Worm (Caenorhabditis elegans) whole organism, L2 larva: ENCODE results near the gene T23G7.3.

Source experiments
- C34F6.9 ChIP-seq: fragments of 150-350 bp; optimal IDR thresholded peaks from 2 replicates; lab custom pipeline; 2014; ENCODE audit warnings: missing biosample characterization, missing genetic modification characterization
- F13H6.1 ChIP-seq: sonication (generic microtip); optimal IDR thresholded peaks from 2 replicates; lab custom pipeline; 2016; ENCODE audit warnings: missing genetic modification characterization, missing compliant biosample characterization
- R02D3.7 ChIP-seq: fragments of 150-350 bp; optimal IDR thresholded peaks from 2 replicates; lab custom pipeline; 2014; ENCODE audit warnings: missing biosample characterization, missing genetic modification characterization
- ZK546.5 ChIP-seq: sonication (generic microtip); optimal IDR thresholded peaks from 2 replicates; lab custom pipeline; 2017; ENCODE audit warnings: missing biosample characterization, missing genetic modification characterization
- alr-1 ChIP-seq: fragments of 150-350 bp; optimal IDR thresholded peaks from 2 replicates; lab custom pipeline; 2014; ENCODE audit warnings: missing biosample characterization, missing genetic modification characterization
- ama-1 ChIP-seq: fragments of 150-350 bp; optimal IDR thresholded peaks from 2 replicates; lab custom pipeline; 2018; ENCODE audit warnings: inconsistent platforms
- blmp-1 ChIP-seq: sonication (generic microtip); optimal IDR thresholded peaks from 2 replicates; lab custom pipeline; 2017; ENCODE audit warnings: missing genetic modification characterization, mild to moderate bottlenecking, missing compliant biosample characterization, antibody characterized with exemption, moderate library complexity; ENCODE audit not compliant: insufficient read depth
- ceh-16 ChIP-seq: fragments of 150-350 bp; optimal IDR thresholded peaks from 2 replicates; lab custom pipeline; 2014; ENCODE audit warnings: missing biosample characterization, missing genetic modification characterization
- ceh-82 ChIP-seq: fragments of 150-350 bp; optimal IDR thresholded peaks from 2 replicates; lab custom pipeline; 2014; ENCODE audit warnings: missing biosample characterization, missing genetic modification characterization
- crh-2 ChIP-seq: sonication (generic microtip); optimal IDR thresholded peaks from 2 replicates; lab custom pipeline; 2017; ENCODE audit warnings: missing biosample characterization, missing genetic modification characterization
- dmd-4 ChIP-seq: sonication (generic microtip); optimal IDR thresholded peaks from 2 replicates; lab custom pipeline; 2017; ENCODE audit warnings: missing biosample characterization, missing genetic modification characterization
- elt-1 ChIP-seq: fragments of 150-350 bp; optimal IDR thresholded peaks from 2 replicates; lab custom pipeline; 2014; ENCODE audit warnings: missing biosample characterization, missing genetic modification characterization
- fos-1 ChIP-seq: fragments of 150-350 bp; optimal IDR thresholded peaks from 2 replicates; lab custom pipeline; 2014; ENCODE audit warnings: missing biosample characterization, missing genetic modification characterization
- lin-11 ChIP-seq: fragments of 150-350 bp; sonication (generic microtip); optimal IDR thresholded peaks from 2 replicates; lab custom pipeline; 2014; ENCODE audit warnings: missing biosample characterization, missing genetic modification characterization, inconsistent platforms, mixed read lengths
- lin-13 ChIP-seq: fragments of 150-350 bp; optimal IDR thresholded peaks from 2 replicates; lab custom pipeline; 2014; ENCODE audit warnings: missing biosample characterization, missing genetic modification reagents, missing genetic modification characterization
- lsy-2 ChIP-seq, 2 experiments: fragments of 150-350 bp in 1 of 2; sonication (generic microtip) in 1 of 2; optimal IDR thresholded peaks; 2 replicates each; lab custom pipeline; 2014 to 2017; ENCODE audit warnings: missing biosample characterization in 2 of 2, missing genetic modification characterization in 2 of 2
- mab-5 ChIP-seq: fragments of 150-350 bp; optimal IDR thresholded peaks from 2 replicates; lab custom pipeline; 2014; ENCODE audit warnings: missing biosample characterization, missing genetic modification characterization
- mbf-1 ChIP-seq: sonication (generic microtip); optimal IDR thresholded peaks from 2 replicates; lab custom pipeline; 2017; ENCODE audit warnings: missing biosample characterization, missing genetic modification characterization
- mdl-1 ChIP-seq, 2 experiments: fragments of 150-350 bp in 1 of 2; sonication (generic microtip) in 1 of 2; optimal IDR thresholded peaks; 2 replicates each; lab custom pipeline; 2017; ENCODE audit warnings: missing biosample characterization in 2 of 2, missing genetic modification characterization in 2 of 2
- nhr-10 ChIP-seq: sonication (generic microtip); optimal IDR thresholded peaks from 2 replicates; lab custom pipeline; 2017; ENCODE audit warnings: missing biosample characterization, missing genetic modification characterization
- nhr-12 ChIP-seq: fragments of 150-350 bp; optimal IDR thresholded peaks from 2 replicates; lab custom pipeline; 2014; ENCODE audit warnings: missing biosample characterization, missing genetic modification characterization
- nhr-129 ChIP-seq: fragments of 150-350 bp; optimal IDR thresholded peaks from 2 replicates; lab custom pipeline; 2014; ENCODE audit warnings: missing biosample characterization, missing genetic modification characterization
- nhr-21 ChIP-seq: fragments of 150-350 bp; optimal IDR thresholded peaks from 2 replicates; lab custom pipeline; 2014; ENCODE audit warnings: missing biosample characterization, missing genetic modification characterization
- nhr-237 ChIP-seq: fragments of 150-350 bp; optimal IDR thresholded peaks from 2 replicates; lab custom pipeline; 2014; ENCODE audit warnings: missing biosample characterization, missing genetic modification characterization
- nhr-25 ChIP-seq: fragments of 150-350 bp; sonication (generic microtip); optimal IDR thresholded peaks from 3 replicates; lab custom pipeline; 2014; ENCODE audit warnings: missing biosample characterization, missing genetic modification characterization
- nhr-6 ChIP-seq: fragments of 150-350 bp; optimal IDR thresholded peaks from 2 replicates; lab custom pipeline; 2014; ENCODE audit warnings: missing biosample characterization, missing genetic modification characterization
- peb-1 ChIP-seq: fragments of 150-350 bp; optimal IDR thresholded peaks from 2 replicates; lab custom pipeline; 2014; ENCODE audit warnings: missing biosample characterization, missing genetic modification characterization
- sem-4 ChIP-seq: fragments of 150-350 bp; optimal IDR thresholded peaks from 2 replicates; lab custom pipeline; 2014; ENCODE audit warnings: missing biosample characterization, missing genetic modification reagents, missing genetic modification characterization
- skn-1 ChIP-seq: sonication (generic microtip); optimal IDR thresholded peaks from 2 replicates; lab custom pipeline; 2017; ENCODE audit warnings: missing biosample characterization, missing genetic modification characterization
- sma-3 ChIP-seq: sonication (generic microtip); optimal IDR thresholded peaks from 2 replicates; lab custom pipeline; 2016; ENCODE audit warnings: missing genetic modification reagents, missing genetic modification characterization, missing compliant biosample characterization
- sma-9 ChIP-seq, 2 experiments: fragments of 150-350 bp in 1 of 2; sonication (generic microtip) in 1 of 2; optimal IDR thresholded peaks; 2 replicates each; lab custom pipeline; 2014 to 2016; ENCODE audit warnings: missing genetic modification characterization in 2 of 2, mild to moderate bottlenecking in 1 of 2, missing biosample characterization in 1 of 2, missing compliant biosample characterization in 1 of 2, missing genetic modification reagents in 1 of 2, moderate library complexity in 1 of 2
- snpc-4 ChIP-seq: fragments of 150-350 bp; optimal IDR thresholded peaks from 2 replicates; lab custom pipeline; 2014; ENCODE audit warnings: missing biosample characterization, missing genetic modification characterization
- unc-39 ChIP-seq: fragments of 150-350 bp; optimal IDR thresholded peaks from 2 replicates; lab custom pipeline; 2014; ENCODE audit warnings: missing biosample characterization, missing genetic modification characterization
- unc-55 ChIP-seq: fragments of 150-350 bp; sonication (generic microtip); optimal IDR thresholded peaks from 3 replicates; lab custom pipeline; 2014; ENCODE audit warnings: missing biosample characterization, missing genetic modification reagents, missing genetic modification characterization
- unc-62 ChIP-seq: fragments of 150-350 bp; optimal IDR thresholded peaks from 2 replicates; lab custom pipeline; 2014; ENCODE audit warnings: missing biosample characterization, missing genetic modification reagents, missing genetic modification characterization
- zag-1 ChIP-seq: fragments of 150-350 bp; optimal IDR thresholded peaks from 2 replicates; lab custom pipeline; 2014; ENCODE audit warnings: missing biosample characterization, missing genetic modification characterization
- ztf-1 ChIP-seq: fragments of 200-800 bp; sonication (Bioruptor generic); conservative IDR thresholded peaks from 2 replicates; pipeline ENCODE4 v1.3.6; 2022; ENCODE audit warnings: missing genetic modification characterization, missing compliant biosample characterization
- ztf-11 ChIP-seq: sonication (generic microtip); optimal IDR thresholded peaks from 2 replicates; lab custom pipeline; 2017; ENCODE audit warnings: missing biosample characterization, missing genetic modification characterization
- ztf-4 ChIP-seq: fragments of 150-350 bp; optimal IDR thresholded peaks from 2 replicates; lab custom pipeline; 2014; ENCODE audit warnings: missing biosample characterization, missing genetic modification characterization

T23G7.3 gene

ce11 chrII:9127379-9127778, 40.3 kb downstream of the T23G7.3 start:
- no peak for TF ChIP-seq mbf-1 (tag; lab: Kevin White, UChicago)
- TF ChIP-seq nhr-237 (tag; lab: Kevin White, UChicago), result no peak
- TF ChIP-seq skn-1 (tag; lab: Kevin White, UChicago), result no peak
- TF ChIP-seq blmp-1, result no peak
- peak; percentile 70 for TF ChIP-seq ama-1
- TF ChIP-seq R02D3.7 (tag; lab: Kevin White, UChicago), result no peak

- TF ChIP-seq nhr-10 (tag; lab: Kevin White, UChicago) (no peak), mbf-1 (tag; lab: Kevin White, UChicago) (no peak), blmp-1 (peak; percentile 16), nhr-129 (no peak), fos-1 (tag; lab: Kevin White, UChicago) (peak; percentile 96)
- TF ChIP-seq, all 48 proteins: peak for 2
Observed at ce11 chrII:9126965-9127364, 40.7 kb downstream of the T23G7.3 start.

ce11 chrII:9125007-9125406, 42.6 kb downstream of the T23G7.3 start:
- TF ChIP-seq fos-1 (tag; lab: Kevin White, UChicago) (peak; percentile 48), blmp-1 (no peak)

- TF ChIP-seq sma-3 (GFP tag; lab: Kevin White, UChicago) (peak; percentile 51), ceh-82 (tag; lab: Kevin White, UChicago) (no peak), fos-1 (tag; lab: Kevin White, UChicago) (peak; percentile 50)
- TF ChIP-seq, all 48 proteins: peak for 2
Observed at ce11 chrII:9124353-9124752, 43.3 kb downstream of the T23G7.3 start.

- TF ChIP-seq sma-9 (GFP tag; optimal IDR thresholded peaks at IDR 0.05; lab: Kevin White, UChicago) (peak; percentile 42), sma-9 (tag; optimal IDR thresholded peaks at IDR 0.05; lab: Kevin White, UChicago) (no peak), ztf-1 (GFP tag; lab: Robert Waterston, UW) (no peak), F13H6.1 (tag; lab: Kevin White, UChicago) (no peak), ztf-4 (peak; percentile 25), nhr-25 (tag; lab: Kevin White, UChicago) (no peak), lsy-2 (tag; optimal IDR thresholded peaks at IDR 0.05; lab: Kevin White, UChicago) (peak in 1 of 2 experiments; percentile 6), blmp-1 (no peak)
Observed at ce11 chrII:9120813-9121554, 46.6 kb downstream of the T23G7.3 start.

- TF ChIP-seq unc-39, result no peak
- TF ChIP-seq peb-1 (tag; lab: Kevin White, UChicago), result no peak
- no peak for TF ChIP-seq mdl-1 (tag; optimal IDR thresholded peaks at IDR 0.05; lab: Kevin White, UChicago)
- no peak for TF ChIP-seq R02D3.7 (tag; lab: Kevin White, UChicago)
- TF ChIP-seq lin-11 (tag; lab: Kevin White, UChicago), result no peak
Observed at ce11 chrII:9120329-9120728, 47.3 kb downstream of the T23G7.3 start.

- TF ChIP-seq snpc-4 (tag; lab: Kevin White, UChicago), result no peak
- peak; percentile 6 for TF ChIP-seq nhr-6 (tag; lab: Kevin White, UChicago)
- TF ChIP-seq nhr-21 (tag; lab: Kevin White, UChicago), result peak; percentile 78
- TF ChIP-seq C34F6.9 (tag; lab: Kevin White, UChicago), result peak; percentile 22
- TF ChIP-seq alr-1 (tag; lab: Kevin White, UChicago), result no peak
- TF ChIP-seq nhr-25 (tag; lab: Kevin White, UChicago), result no peak
- TF ChIP-seq dmd-4 (tag; lab: Kevin White, UChicago), result peak; percentile 25
- no peak for TF ChIP-seq ZK546.5 (tag; lab: Kevin White, UChicago)
- no peak for TF ChIP-seq nhr-12 (tag; lab: Kevin White, UChicago)
- peak; percentile 1 for TF ChIP-seq nhr-129
- TF ChIP-seq nhr-237 (tag; lab: Kevin White, UChicago), result no peak
- no peak for TF ChIP-seq mab-5 (tag; lab: Kevin White, UChicago)
- TF ChIP-seq nhr-10 (tag; lab: Kevin White, UChicago), result no peak
- TF ChIP-seq unc-62 (GFP tag; lab: Kevin White, UChicago), result no peak
- peak; percentile 47 for TF ChIP-seq crh-2 (tag; lab: Kevin White, UChicago)
- no peak for TF ChIP-seq skn-1 (tag; lab: Kevin White, UChicago)
- no peak for TF ChIP-seq elt-1 (tag; lab: Kevin White, UChicago)
- TF ChIP-seq ceh-16 (tag; lab: Kevin White, UChicago), result no peak
- no peak for TF ChIP-seq ztf-11
- no peak for TF ChIP-seq lin-13 (GFP tag; lab: Kevin White, UChicago)
- TF ChIP-seq mbf-1 (tag; lab: Kevin White, UChicago), result no peak
- TF ChIP-seq zag-1, result peak; percentile 30
- TF ChIP-seq unc-55 (GFP tag; lab: Kevin White, UChicago), result no peak
- no peak for TF ChIP-seq sma-3 (GFP tag; lab: Kevin White, UChicago)
- no peak for TF ChIP-seq F13H6.1 (tag; lab: Kevin White, UChicago)
- no peak for TF ChIP-seq unc-39
- no peak for TF ChIP-seq sem-4 (tag; lab: Kevin White, UChicago)
- no peak for TF ChIP-seq ztf-1 (GFP tag; lab: Robert Waterston, UW)
Observed at ce11 chrII:9117789-9118242, 49.8 kb downstream of the T23G7.3 start.
